Worm (Caenorhabditis elegans) whole organism, L3 larva: ENCODE results near the gene C01G10.18.
A peak's percentile ranks its signal among the peaks of the same experiment; 100 is the strongest.

Experiments used
- ama-1 ChIP-seq: fragments of 150-350 bp; optimal IDR thresholded peaks from 2 replicates; lab custom pipeline; 2018
- ceh-28 ChIP-seq: fragments of 150-350 bp; optimal IDR thresholded peaks from 2 replicates; lab custom pipeline; 2014; ENCODE audit warnings: missing biosample characterization, missing genetic modification reagents, missing genetic modification characterization
- nhr-237 ChIP-seq: fragments of 150-350 bp; optimal IDR thresholded peaks from 2 replicates; lab custom pipeline; 2014; ENCODE audit warnings: missing biosample characterization, missing genetic modification characterization
- nhr-28 ChIP-seq: fragments of 150-350 bp; optimal IDR thresholded peaks from 2 replicates; lab custom pipeline; 2014; ENCODE audit warnings: missing biosample characterization, missing genetic modification characterization
- nhr-76 ChIP-seq: fragments of 150-350 bp; sonication (generic microtip); optimal IDR thresholded peaks from 5 replicates; lab custom pipeline; 2014; ENCODE audit warnings: missing biosample characterization, missing genetic modification characterization
- skn-1 ChIP-seq: fragments of 150-350 bp; optimal IDR thresholded peaks from 2 replicates; lab custom pipeline; 2014; ENCODE audit warnings: missing biosample characterization, missing genetic modification characterization
- unc-62 ChIP-seq: fragments of 150-350 bp; sonication (generic microtip); optimal IDR thresholded peaks from 4 replicates; lab custom pipeline; 2014; ENCODE audit warnings: missing biosample characterization, missing genetic modification reagents, missing genetic modification characterization

DNA sequence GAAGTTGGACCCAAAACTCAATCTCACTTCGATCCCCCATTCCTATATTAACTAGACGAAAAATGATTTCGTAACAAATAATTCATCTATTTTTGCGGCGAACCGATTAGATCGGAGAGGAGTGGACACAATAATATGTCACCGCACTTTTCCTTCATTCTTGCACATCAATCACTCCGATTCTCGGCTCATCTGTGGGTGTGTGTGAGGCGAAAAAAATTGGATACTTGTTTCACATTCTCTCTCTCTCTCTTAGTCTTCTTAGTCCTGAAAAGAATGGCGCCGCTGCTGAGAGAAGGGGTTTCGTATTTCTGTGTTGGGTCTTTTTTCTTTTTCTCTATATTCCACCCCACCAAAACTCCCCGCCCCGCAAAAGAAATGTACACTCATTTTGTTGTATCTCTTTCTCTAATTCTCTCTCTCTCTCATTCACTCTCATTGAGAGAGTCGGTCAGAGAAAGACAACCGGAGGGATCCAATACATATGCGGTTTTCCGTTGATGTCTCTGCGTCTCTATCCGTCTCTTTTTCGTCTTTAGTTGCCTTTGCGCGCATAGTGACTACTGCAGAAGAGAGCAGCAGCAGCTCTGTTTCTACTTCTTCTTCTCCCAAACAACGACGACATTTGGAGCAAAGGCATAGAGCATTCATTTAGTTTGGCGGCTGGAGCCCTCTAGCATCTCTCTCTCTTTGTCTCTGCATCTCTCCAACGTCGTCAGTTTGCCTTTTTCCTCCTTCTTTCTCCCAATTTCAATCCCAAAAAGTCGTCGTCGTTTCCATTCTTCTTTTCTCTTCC, 17.3 kb downstream of the C01G10.18 start, which contains the start of gene unc-76:
- TF ChIP-seq nhr-76 (no peak), unc-62 (GFP tag; lab: Kevin White, UChicago) (peak; percentile 81), nhr-237 (tag; lab: Kevin White, UChicago) (no peak), nhr-28 (tag; lab: Kevin White, UChicago) (no peak), skn-1 (tag; lab: Kevin White, UChicago) (no peak), ceh-28 (tag; lab: Kevin White, UChicago) (peak; percentile 59), ama-1 (lab: Kevin White, UChicago) (peak; percentile 8)
